Fruit fly (Drosophila melanogaster): ENCODE results near the gene CG15201.

CG15201 gene

DNA sequence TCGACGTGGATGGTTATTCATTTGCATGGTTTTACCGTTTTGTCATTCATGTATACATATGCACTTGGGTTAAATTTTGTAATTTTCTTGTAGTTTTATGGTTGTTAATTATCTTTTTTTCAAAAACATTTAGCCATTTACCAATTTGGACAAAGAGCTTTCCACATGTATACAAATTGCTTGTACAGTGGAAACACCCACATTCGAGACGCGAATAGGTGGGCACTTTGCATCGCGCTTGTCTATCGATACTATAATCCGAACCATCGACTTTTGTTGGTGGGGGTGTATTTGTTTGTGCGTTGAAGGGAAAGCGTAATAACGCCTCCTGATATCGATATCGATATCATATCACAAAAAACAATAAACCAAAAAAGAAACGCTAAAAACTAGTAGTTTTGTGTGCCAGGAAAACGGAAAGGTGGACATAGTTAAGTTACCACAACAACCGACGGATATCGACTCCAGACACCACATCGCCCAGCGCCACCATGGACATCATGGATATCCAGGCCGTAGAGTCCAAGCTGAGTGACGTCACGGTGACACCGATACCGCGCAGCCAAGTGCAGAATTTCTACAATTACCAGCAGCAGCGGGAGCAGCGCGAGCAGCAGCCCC, 6.2 kb upstream of the CG15201 start, which contains the start of gene CDK2AP1:
CDK2AP1 (plus strand) TSS at position 294 of the 621 bp plus-strand sequence.
- TF ChIP-seq CG8478 (optimal IDR thresholded peaks at IDR 0.05) (no peak), CTCF (optimal IDR thresholded peaks at IDR 0.05) (peak in 1 of 2 experiments; percentile 28)

DNA sequence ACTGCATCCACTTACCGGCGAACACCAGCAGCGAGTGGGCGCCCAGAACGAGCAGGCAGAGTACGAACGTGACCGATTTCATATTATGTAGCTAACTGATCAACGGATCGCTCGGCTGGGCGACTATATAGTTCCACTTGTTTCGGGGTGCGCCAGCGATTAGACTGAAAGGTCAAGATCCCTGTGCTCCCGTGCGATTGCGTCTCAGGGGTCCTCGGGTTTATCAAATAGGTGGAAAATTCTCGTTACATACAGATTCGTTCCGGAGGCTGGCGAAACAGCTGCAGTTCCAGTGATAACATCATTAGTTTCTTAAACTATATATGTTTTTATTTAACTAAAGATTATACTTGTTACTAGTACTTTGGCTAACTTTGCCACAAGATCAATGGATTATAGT, 3.8 kb upstream of the CG15201 start, which contains the start of gene ssp7:
ssp7 (minus strand) TSS at position 101 of the 400 bp plus-strand sequence.
- TF ChIP-seq CTCF (optimal IDR thresholded peaks at IDR 0.05): no peak
- no peak for TF ChIP-seq CG8478 (optimal IDR thresholded peaks at IDR 0.05)

DNA sequence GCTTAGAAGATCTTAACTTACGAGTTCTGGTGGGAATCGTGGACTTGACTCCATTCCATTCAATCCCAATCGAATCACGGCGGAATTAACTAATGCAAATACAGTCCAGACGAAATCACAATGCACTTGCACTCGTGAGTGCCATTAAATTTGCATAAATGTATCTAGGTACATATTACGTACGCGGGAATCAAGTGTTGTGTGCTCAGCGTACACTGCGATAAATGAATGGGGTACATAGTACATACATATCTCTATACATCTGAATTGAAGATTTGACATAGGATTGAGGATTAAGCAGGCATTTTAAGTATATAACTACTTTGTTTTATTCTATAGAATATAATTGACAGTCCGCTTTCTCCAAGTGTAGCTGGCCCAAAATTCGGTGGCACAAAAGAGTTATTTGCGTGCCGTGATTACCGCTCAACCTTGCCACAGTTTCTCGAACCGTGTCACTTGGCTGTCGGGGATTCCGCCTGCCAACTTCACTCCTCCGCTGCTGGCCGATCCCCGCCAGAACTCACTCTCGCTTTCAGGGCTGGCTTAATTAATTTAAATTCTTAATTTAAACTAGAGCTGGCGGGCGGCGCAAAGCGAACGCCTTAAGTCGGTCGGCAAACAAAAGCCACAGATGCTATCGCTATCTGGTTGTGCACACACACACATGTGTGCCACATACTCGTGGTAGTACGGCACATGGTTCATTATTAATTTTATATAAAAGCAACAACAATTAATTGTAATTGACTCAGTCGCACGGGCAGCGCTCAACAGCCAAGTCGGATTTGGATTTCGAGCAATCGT, 1.9 kb upstream of the CG15201 start, which contains the start of the genes CG15199 and CG15202:
CG15199 (minus strand) TSS at position 51 of the 807 bp plus-strand sequence.
CG15202 (plus strand) TSS at position 757 of the 807 bp plus-strand sequence.
- TF ChIP-seq CTCF (optimal IDR thresholded peaks at IDR 0.05): no peak
- TF ChIP-seq CG8478 (optimal IDR thresholded peaks at IDR 0.05): no peak

DNA sequence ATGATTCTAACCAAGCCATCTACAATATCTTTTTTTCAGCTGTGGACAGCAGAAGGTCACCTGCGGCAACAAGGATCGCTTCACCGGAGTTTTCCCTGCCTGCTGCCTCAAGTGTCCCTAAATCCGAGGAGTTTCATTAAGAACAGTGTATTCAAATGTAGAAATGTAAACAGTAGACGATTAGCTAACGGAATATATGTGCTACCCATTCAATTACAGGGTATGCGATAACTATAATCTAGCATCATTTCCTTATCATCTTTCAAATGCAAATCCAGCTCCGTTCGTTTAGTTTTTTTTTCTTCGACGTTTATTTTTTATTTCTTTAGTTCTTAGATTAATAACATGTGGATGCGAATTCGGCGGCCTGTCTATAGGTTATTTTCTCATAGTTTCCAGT, 655 bp downstream of the CG15201 start:
- no peak for TF ChIP-seq CG8478 (optimal IDR thresholded peaks at IDR 0.05)
- TF ChIP-seq CTCF (optimal IDR thresholded peaks at IDR 0.05): no peak

DNA sequence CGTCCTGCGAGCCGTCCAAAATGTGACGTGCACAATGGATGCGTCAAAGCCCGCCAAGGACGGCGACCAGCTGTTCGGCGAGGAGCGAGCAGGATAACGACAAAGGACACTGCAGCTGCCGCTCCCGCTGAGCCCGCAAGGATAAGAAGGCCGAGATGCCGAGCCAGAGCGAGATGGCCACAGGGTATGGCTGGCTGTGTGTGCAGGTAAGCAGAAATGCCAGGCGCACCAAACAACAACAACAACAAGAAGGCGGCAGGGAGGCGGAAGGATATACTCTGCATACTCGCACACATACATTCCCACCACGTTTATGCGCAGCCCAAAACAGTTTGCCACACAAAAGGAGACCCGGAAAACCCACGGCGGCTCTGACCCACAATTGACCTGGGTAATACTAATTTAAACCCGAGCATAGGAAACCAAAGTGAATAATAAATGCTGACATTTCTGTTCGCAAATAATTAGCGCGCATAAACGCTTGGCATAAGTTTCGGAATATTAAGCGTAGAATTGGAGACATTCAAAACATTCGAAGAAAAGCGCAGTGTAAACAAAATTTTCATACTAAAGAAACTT, 2.8 kb downstream of the CG15201 start:
- TF ChIP-seq CG8478 (optimal IDR thresholded peaks at IDR 0.05) (no peak), CTCF (optimal IDR thresholded peaks at IDR 0.05) (no peak)

DNA sequence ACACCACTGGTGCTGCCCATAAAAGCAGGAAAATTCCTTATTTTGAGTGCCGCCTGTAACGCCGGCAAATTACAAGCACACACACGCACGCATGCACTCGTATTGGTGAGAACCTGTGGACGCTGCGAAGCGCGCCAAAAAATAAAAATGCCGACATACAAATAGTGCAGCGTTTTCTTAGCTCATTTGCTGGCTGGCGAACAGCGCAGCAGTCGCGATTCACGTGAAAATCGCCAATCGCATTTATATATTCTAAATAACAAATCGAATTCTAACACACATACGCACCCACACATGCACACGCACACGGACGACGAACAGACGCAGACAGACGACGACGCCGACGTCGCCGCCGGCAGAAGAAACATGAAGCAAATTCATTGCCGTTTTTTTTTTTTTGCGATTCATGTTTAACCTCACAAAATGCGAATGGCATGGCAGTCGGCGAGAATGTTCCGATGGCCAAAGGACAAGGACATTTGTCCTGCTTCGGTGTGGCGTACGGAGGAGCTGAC, 3.7 kb downstream of the CG15201 start:
- no peak for TF ChIP-seq CTCF (optimal IDR thresholded peaks at IDR 0.05)
- no peak for TF ChIP-seq CG8478 (optimal IDR thresholded peaks at IDR 0.05)

DNA sequence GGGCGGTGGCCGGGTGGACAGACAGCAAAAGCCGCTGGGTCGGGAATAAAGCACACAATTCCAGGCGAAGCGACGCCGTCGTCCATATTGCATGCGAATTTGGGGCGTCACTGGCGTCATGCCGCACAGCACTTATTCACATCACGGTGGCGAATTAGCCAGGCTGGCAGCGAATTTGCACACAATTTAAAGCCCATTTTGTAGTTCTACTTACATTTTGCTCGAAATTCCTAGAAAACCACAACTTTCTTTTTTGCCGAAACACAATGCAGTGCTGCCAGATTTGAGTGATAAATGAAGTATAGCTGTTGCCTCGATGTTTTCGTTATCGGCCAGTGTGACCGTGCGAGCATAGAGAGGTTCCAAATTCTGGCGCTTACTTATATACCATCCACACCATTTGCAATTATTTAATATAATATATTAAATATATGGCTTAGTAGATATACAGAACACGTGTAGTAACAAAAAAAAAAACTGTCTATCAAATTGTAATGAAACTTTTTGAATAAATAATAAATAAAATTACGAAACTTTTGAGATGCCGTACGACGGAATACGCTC, 4.4 kb downstream of the CG15201 start, which contains the start of gene Ran:
Ran (minus strand) TSS at position 445 of the 564 bp plus-strand sequence.
- TF ChIP-seq CG8478 (optimal IDR thresholded peaks at IDR 0.05) (no peak), CTCF (optimal IDR thresholded peaks at IDR 0.05) (no peak)

DNA sequence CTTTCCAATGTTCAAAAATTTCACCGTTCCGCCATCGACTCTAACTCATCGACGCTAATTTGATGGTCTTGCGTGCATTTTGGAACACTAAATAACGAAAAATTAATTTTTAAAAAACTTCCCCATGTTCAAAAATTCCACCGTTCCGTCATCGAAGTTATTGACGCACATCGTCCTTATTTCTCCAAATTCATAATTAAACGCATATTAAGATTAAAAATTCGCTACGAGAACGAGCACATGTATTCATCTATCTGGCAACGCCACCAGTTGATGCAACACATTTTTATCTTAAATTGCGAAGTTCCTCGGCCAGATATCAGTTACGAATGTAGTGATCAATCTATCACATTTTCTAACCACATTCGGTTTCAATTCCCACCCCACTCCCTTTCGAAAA, 5.3 kb downstream of the CG15201 start, which contains the start of gene Lint-1:
Lint-1 (plus strand) TSS at position 123 of the 400 bp plus-strand sequence.
- TF ChIP-seq CG8478 (optimal IDR thresholded peaks at IDR 0.05) (no peak), CTCF (optimal IDR thresholded peaks at IDR 0.05) (no peak)

DNA sequence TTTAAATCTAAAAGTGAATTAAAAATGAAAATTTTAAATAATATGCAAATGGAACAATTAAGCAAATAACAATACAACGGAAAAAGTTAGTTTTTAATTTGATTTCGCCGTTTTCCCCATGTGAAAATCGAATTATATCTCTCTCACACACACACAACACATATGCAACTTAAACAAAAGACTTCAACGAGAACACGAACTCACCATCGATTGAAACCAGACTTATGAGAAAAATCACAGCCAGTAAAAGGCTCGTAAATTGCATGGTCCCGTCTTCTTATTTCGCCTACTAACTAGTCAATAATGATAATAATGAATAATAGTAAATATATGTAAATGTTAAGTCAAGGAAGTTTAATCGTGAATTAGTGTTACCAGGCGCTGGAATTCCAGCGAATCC, 9.5 kb downstream of the CG15201 start:
- TF ChIP-seq CG8478 (optimal IDR thresholded peaks at IDR 0.05): no peak
- no peak for TF ChIP-seq CTCF (optimal IDR thresholded peaks at IDR 0.05)

DNA sequence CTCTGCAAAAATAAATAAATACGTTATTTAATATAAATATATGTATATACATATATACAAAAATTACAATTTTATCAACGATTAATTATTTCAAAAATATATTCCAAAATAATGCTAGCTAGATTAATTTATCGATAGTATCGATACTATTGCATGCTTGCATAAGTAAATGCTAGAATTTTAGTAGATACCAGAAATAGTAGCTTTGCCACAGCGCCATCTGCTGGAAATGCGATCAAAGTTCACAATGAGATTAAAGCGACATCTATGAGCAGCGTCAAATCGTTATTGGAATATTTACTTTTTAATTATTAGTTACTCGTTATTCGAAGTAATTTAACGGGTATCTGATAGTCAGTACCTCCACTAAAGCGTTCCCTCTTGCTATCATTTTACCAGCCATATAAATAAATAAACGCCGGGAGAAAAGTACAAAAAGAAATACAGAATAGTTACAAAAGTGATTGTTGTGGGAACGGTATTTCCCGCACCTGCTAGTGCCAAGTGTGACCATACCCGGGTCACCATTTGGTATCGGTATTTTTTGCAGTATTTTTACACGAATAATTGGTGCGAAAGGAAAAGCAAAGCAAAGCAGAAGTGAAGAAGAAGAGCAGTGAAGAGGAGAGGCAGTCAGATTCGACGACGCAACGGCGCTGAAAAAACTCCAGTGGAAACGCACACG, 10.0 kb downstream of the CG15201 start, which contains the start of the genes rtv and Dlic:
rtv (minus strand) TSS at position 165 of the 685 bp plus-strand sequence.
Dlic (plus strand) TSS at position 596 of the 685 bp plus-strand sequence.
- TF ChIP-seq CG8478 (optimal IDR thresholded peaks at IDR 0.05) (no peak), CTCF (optimal IDR thresholded peaks at IDR 0.05) (peak; percentile 83 to 89)

DNA sequence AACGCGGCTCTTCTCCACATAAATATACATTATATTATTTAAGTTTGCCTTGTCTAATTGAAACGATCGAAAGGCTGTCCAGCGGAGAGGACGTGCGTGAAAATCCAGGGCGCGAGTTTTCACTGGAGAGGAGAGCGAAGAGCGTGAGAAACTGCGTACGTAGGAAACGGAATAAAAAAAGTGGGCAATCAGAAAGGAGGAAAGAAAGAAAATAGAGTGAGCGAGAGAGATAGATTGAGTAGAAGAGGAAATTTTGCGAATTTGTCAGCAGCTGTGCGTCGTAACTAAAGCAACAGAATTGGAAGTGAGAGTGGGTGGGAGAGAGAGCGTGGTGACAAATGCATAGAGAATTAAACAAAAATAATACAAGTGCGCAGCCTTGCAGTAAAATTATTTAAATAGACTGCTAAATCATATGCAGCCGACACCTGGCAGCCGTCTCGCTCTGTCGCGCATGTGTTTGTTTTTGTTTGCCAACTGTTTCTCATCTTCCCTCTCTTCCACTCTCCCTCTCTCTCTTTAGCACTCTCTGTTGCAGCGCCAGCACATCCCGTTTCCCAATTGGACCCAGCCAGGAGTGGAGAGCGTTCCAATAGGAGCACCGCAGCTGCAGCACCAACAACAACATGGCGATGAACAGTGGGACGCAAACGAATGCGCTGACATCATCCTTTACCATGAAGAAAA, 10.7 kb downstream of the CG15201 start:
- TF ChIP-seq CTCF (optimal IDR thresholded peaks at IDR 0.05) (peak; percentile 1 to 18), CG8478 (optimal IDR thresholded peaks at IDR 0.05) (no peak)

DNA sequence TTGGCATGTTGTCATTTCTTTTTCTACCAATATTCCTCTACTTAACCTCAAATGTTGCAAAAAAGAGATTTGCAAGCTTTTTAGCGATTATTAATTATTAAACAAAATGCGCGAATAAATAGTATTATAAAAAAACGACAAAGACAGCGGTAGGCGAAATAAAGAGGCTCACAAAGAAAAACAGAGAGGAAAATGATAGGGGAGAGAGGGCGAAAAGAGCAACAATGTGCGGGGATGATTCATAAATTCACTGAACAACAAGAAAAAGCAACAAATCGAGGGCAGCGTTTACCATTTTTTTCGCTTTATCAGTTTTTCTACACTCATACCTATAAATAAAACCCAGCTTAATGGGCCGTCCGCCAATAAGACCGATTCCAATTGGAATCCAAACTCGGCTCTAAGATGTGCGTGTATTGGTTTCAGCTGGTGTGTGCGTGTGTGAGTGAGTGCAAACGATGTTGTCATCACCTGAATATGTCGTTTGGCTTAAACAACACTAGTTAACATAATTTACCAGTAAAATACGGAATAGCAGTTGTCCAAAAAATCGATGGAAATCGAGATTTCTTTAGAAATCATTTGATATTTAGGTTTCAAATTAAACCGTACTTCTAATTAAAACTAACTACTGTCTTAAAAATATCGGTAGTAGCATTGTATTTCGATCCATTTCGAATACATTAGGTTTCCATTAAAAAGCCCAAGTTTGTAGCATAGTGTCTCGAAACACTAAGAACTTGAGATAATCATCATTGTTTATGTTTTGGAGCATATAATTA, 12.1 kb downstream of the CG15201 start:
- no peak for TF ChIP-seq CG8478 (optimal IDR thresholded peaks at IDR 0.05)
- no peak for TF ChIP-seq CTCF (optimal IDR thresholded peaks at IDR 0.05)
